Worm (Caenorhabditis elegans) whole organism, young adult: ENCODE measurements around the gene C14B1.12.

ENCODE experiments used
- Y53G8AR.9 ChIP-seq: fragments of 200-800 bp; sonication (Bioruptor generic); conservative IDR thresholded peaks from 2 replicates; pipeline ENCODE4 v1.3.6; 2022; ENCODE audit warnings: missing genetic modification reagents, missing genetic modification characterization, missing compliant biosample characterization
- ZK185.1 ChIP-seq: sonication (generic microtip); optimal IDR thresholded peaks from 2 replicates; lab custom pipeline; 2016; ENCODE audit warnings: mild to moderate bottlenecking, missing genetic modification characterization, missing compliant biosample characterization; ENCODE audit not compliant: poor library complexity, severe bottlenecking
- ceh-58 ChIP-seq: fragments of 200-800 bp; sonication (Bioruptor generic); IDR thresholded peaks from 2 replicates; pipeline ENCODE4 v1.3.6; 2022; ENCODE audit warnings: missing genetic modification characterization, missing compliant biosample characterization
- efl-1 ChIP-seq: fragments of 150-350 bp; optimal IDR thresholded peaks from 2 replicates; lab custom pipeline; 2014; ENCODE audit warnings: missing biosample characterization, missing genetic modification reagents, missing genetic modification characterization
- ekl-4 ChIP-seq: fragments of 200-800 bp; sonication (Bioruptor generic); IDR thresholded peaks from 2 replicates; pipeline ENCODE4 v1.3.6; 2022; ENCODE audit warnings: missing genetic modification reagents, missing genetic modification characterization, missing compliant biosample characterization
- pha-4 ChIP-seq: fragments of 150-350 bp; sonication (generic microtip); optimal IDR thresholded peaks from 2 replicates; lab custom pipeline; 2014; ENCODE audit warnings: missing biosample characterization, missing genetic modification reagents, missing genetic modification characterization

ce11 chrIII:3737742-3738141, 13.0 kb upstream of the C14B1.12 start:
- TF ChIP-seq pha-4 (no peak), Y53G8AR.9 (GFP tag; lab: Robert Waterston, UW) (no peak), ceh-58 (GFP tag; lab: Robert Waterston, UW) (no peak), efl-1 (no peak), ekl-4 (GFP tag; lab: Robert Waterston, UW) (no peak), ZK185.1 (tag; lab: Kevin White, UChicago) (no peak)
